Worm (Caenorhabditis elegans) whole organism, young adult: ENCODE results near the gene ech-3.

Experiments used
- B0261.1 ChIP-seq: sonication (generic microtip); optimal IDR thresholded peaks from 2 replicates; lab custom pipeline; 2016; ENCODE audit warnings: mild to moderate bottlenecking, missing genetic modification characterization, moderate library complexity, missing compliant biosample characterization
- D2030.7 ChIP-seq: fragments of 200-800 bp; sonication (Bioruptor generic); IDR thresholded peaks from 2 replicates; pipeline ENCODE4 v1.3.6; 2022; ENCODE audit warnings: missing genetic modification reagents, missing genetic modification characterization, missing compliant biosample characterization
- F22D6.2 ChIP-seq: sonication (generic microtip); optimal IDR thresholded peaks from 2 replicates; lab custom pipeline; 2016; ENCODE audit warnings: mild to moderate bottlenecking, missing genetic modification characterization, missing compliant biosample characterization
- F33H1.4 ChIP-seq: fragments of 200-800 bp; sonication (Bioruptor generic); IDR thresholded peaks from 2 replicates; pipeline ENCODE4 v1.3.6; 2022; ENCODE audit warnings: missing genetic modification reagents, missing genetic modification characterization, missing compliant biosample characterization
- F37B4.10 ChIP-seq: fragments of 200-800 bp; sonication (Bioruptor generic); IDR thresholded peaks from 2 replicates; pipeline ENCODE4 v1.3.6; 2022; ENCODE audit warnings: missing genetic modification characterization, missing compliant biosample characterization
- F55B11.4 ChIP-seq: sonication (generic microtip); optimal IDR thresholded peaks from 2 replicates; lab custom pipeline; 2016; ENCODE audit warnings: missing compliant biosample characterization, missing genetic modification characterization, borderline replicate concordance; ENCODE audit not compliant: insufficient read depth
- K11D2.4 ChIP-seq: fragments of 200-800 bp; sonication (Bioruptor generic); IDR thresholded peaks from 2 replicates; pipeline ENCODE4 v1.3.6; 2022; ENCODE audit warnings: missing genetic modification reagents, missing genetic modification characterization, missing compliant biosample characterization
- K12H6.12 ChIP-seq: fragments of 200-800 bp; sonication (Bioruptor generic); optimal IDR thresholded peaks from 2 replicates; lab custom pipeline; 2018; ENCODE audit warnings: mild to moderate bottlenecking, missing genetic modification characterization, missing compliant biosample characterization
- T26A5.8 ChIP-seq: sonication (generic microtip); optimal IDR thresholded peaks from 2 replicates; lab custom pipeline; 2016; ENCODE audit warnings: missing genetic modification characterization, missing compliant biosample characterization
- Y53G8AR.9 ChIP-seq: fragments of 200-800 bp; sonication (Bioruptor generic); conservative IDR thresholded peaks from 2 replicates; pipeline ENCODE4 v1.3.6; 2022; ENCODE audit warnings: missing genetic modification reagents, missing genetic modification characterization, missing compliant biosample characterization
- aptf-2 ChIP-seq: fragments of 200-800 bp; sonication (Bioruptor generic); conservative IDR thresholded peaks from 2 replicates; pipeline ENCODE4 v1.3.6; 2022; ENCODE audit warnings: missing genetic modification reagents, missing genetic modification characterization, missing compliant biosample characterization
- atf-7 ChIP-seq: sonication (generic microtip); optimal IDR thresholded peaks from 2 replicates; lab custom pipeline; 2017; ENCODE audit warnings: mild to moderate bottlenecking, missing genetic modification characterization, missing compliant biosample characterization
- attf-3 ChIP-seq: fragments of 200-800 bp; sonication (Bioruptor generic); conservative IDR thresholded peaks from 2 replicates; pipeline ENCODE4 v1.3.6; 2022; ENCODE audit warnings: missing genetic modification reagents, missing genetic modification characterization, missing compliant biosample characterization
- attf-6 ChIP-seq: fragments of 200-800 bp; sonication (Bioruptor generic); IDR thresholded peaks from 2 replicates; pipeline ENCODE4 v1.3.6; 2022; ENCODE audit warnings: missing genetic modification reagents, missing genetic modification characterization, missing compliant biosample characterization
- bed-1 ChIP-seq: fragments of 200-800 bp; sonication (Bioruptor generic); IDR thresholded peaks from 2 replicates; pipeline ENCODE4 v1.3.6; 2022; ENCODE audit warnings: missing genetic modification reagents, missing genetic modification characterization, missing compliant biosample characterization
- cebp-1 ChIP-seq, 2 experiments: fragments of 200-800 bp in 1 of 2; sonication (Bioruptor generic) in 1 of 2; sonication (generic microtip) in 1 of 2; IDR thresholded peaks in 1 of 2; optimal IDR thresholded peaks in 1 of 2; 2 replicates each; pipeline versions ENCODE4 v1.3.6 to Lab custom; 2017 to 2022; ENCODE audit warnings: missing compliant biosample characterization in 2 of 2, missing genetic modification characterization in 2 of 2, mild to moderate bottlenecking in 1 of 2, missing genetic modification reagents in 1 of 2, moderate library complexity in 1 of 2
- ceh-100 ChIP-seq: fragments of 200-800 bp; sonication (Bioruptor generic); IDR thresholded peaks from 2 replicates; pipeline ENCODE4 v1.3.6; 2022; ENCODE audit warnings: missing genetic modification reagents, missing genetic modification characterization, missing compliant biosample characterization
- ceh-58 ChIP-seq: fragments of 200-800 bp; sonication (Bioruptor generic); IDR thresholded peaks from 2 replicates; pipeline ENCODE4 v1.3.6; 2022; ENCODE audit warnings: missing genetic modification characterization, missing compliant biosample characterization
- ceh-79 ChIP-seq: sonication (generic microtip); optimal IDR thresholded peaks from 2 replicates; lab custom pipeline; 2017; ENCODE audit warnings: mild to moderate bottlenecking, missing genetic modification characterization, missing compliant biosample characterization
- ceh-91 ChIP-seq: fragments of 200-800 bp; sonication (Bioruptor generic); IDR thresholded peaks from 2 replicates; pipeline ENCODE4 v1.3.6; 2022; ENCODE audit warnings: missing genetic modification reagents, missing genetic modification characterization, missing compliant biosample characterization
- chd-7 ChIP-seq: sonication (generic microtip); optimal IDR thresholded peaks from 2 replicates; lab custom pipeline; 2016; ENCODE audit warnings: mild to moderate bottlenecking, missing genetic modification characterization, moderate library complexity, missing compliant biosample characterization
- dpff-1 ChIP-seq: sonication (generic microtip); optimal IDR thresholded peaks from 2 replicates; lab custom pipeline; 2017; ENCODE audit warnings: mild to moderate bottlenecking, missing genetic modification characterization, missing compliant biosample characterization
- egrh-3 ChIP-seq: fragments of 200-800 bp; sonication (Bioruptor generic); IDR thresholded peaks from 2 replicates; pipeline ENCODE4 v1.3.6; 2022; ENCODE audit warnings: missing genetic modification reagents, missing genetic modification characterization, missing compliant biosample characterization
- gei-17 ChIP-seq: fragments of 200-800 bp; sonication (Bioruptor generic); optimal IDR thresholded peaks from 2 replicates; lab custom pipeline; 2018; ENCODE audit warnings: mild to moderate bottlenecking, missing genetic modification characterization, missing compliant biosample characterization
- him-1 ChIP-seq: sonication (generic microtip); optimal IDR thresholded peaks from 2 replicates; lab custom pipeline; 2016; ENCODE audit warnings: missing genotype, missing genetic modification reagents, missing genetic modification characterization, missing compliant biosample characterization
- lin-26 ChIP-seq: fragments of 200-800 bp; sonication (Bioruptor generic); IDR thresholded peaks from 2 replicates; pipeline ENCODE4 v1.3.6; 2022; ENCODE audit warnings: missing genetic modification reagents, missing genetic modification characterization, missing compliant biosample characterization
- lin-40 ChIP-seq: sonication (generic microtip); optimal IDR thresholded peaks from 2 replicates; lab custom pipeline; 2016; ENCODE audit warnings: missing genetic modification characterization, mild to moderate bottlenecking, missing compliant biosample characterization, missing genotype, missing genetic modification reagents
- lin-54 ChIP-seq: fragments of 200-800 bp; sonication (Bioruptor generic); optimal IDR thresholded peaks from 2 replicates; lab custom pipeline; 2018; ENCODE audit warnings: mild to moderate bottlenecking, missing genetic modification characterization, missing compliant biosample characterization
- lsl-1 ChIP-seq: fragments of 200-800 bp; sonication (Bioruptor generic); optimal IDR thresholded peaks from 2 replicates; lab custom pipeline; 2018; ENCODE audit warnings: mild to moderate bottlenecking, missing genetic modification characterization, moderate library complexity, missing compliant biosample characterization
- mcd-1 ChIP-seq: fragments of 200-800 bp; sonication (Bioruptor generic); IDR thresholded peaks from 2 replicates; pipeline ENCODE4 v1.3.6; 2022; ENCODE audit warnings: missing genetic modification reagents, missing genetic modification characterization, missing compliant biosample characterization
- nfya-2 ChIP-seq: fragments of 200-800 bp; sonication (Bioruptor generic); IDR thresholded peaks from 2 replicates; pipeline ENCODE4 v1.3.6; 2022; ENCODE audit warnings: missing genetic modification reagents, missing genetic modification characterization, missing compliant biosample characterization
- nhr-120 ChIP-seq: fragments of 200-800 bp; sonication (Bioruptor generic); IDR thresholded peaks from 2 replicates; pipeline ENCODE4 v1.3.6; 2022; ENCODE audit warnings: missing genetic modification characterization, missing compliant biosample characterization
- nhr-179 ChIP-seq: sonication (generic microtip); optimal IDR thresholded peaks from 2 replicates; lab custom pipeline; 2016; ENCODE audit warnings: mild to moderate bottlenecking, missing genetic modification characterization, missing compliant biosample characterization
- pbrm-1 ChIP-seq: fragments of 200-800 bp; sonication (Bioruptor generic); IDR thresholded peaks from 2 replicates; pipeline ENCODE4 v1.3.6; 2022; ENCODE audit warnings: missing genetic modification reagents, missing genetic modification characterization, missing compliant biosample characterization
- rec-8 ChIP-seq, 2 experiments: sonication (generic microtip); optimal IDR thresholded peaks; 2 replicates each; lab custom pipeline; 2016; ENCODE audit warnings: mild to moderate bottlenecking in 2 of 2, missing genetic modification characterization in 2 of 2, missing genetic modification reagents in 2 of 2, missing genotype in 2 of 2, missing biosample characterization in 1 of 2, missing compliant biosample characterization in 1 of 2, moderate library complexity in 1 of 2
- rpc-1 ChIP-seq, 2 experiments: fragments of 150-350 bp in 1 of 2; sonication (generic microtip) in 1 of 2; optimal IDR thresholded peaks; 2 replicates each; lab custom pipeline; 2014 to 2018; ENCODE audit warnings: missing biosample characterization in 1 of 2, missing genetic modification characterization in 1 of 2, missing genetic modification reagents in 1 of 2, missing genotype in 1 of 2
- sdz-38 ChIP-seq: sonication (generic microtip); optimal IDR thresholded peaks from 2 replicates; lab custom pipeline; 2016; ENCODE audit warnings: missing genotype, missing genetic modification characterization, missing compliant biosample characterization
- sea-2 ChIP-seq: fragments of 200-800 bp; sonication (Bioruptor generic); IDR thresholded peaks from 2 replicates; pipeline ENCODE4 v1.3.6; 2022; ENCODE audit warnings: missing genetic modification characterization, missing compliant biosample characterization
- snpc-1.3 ChIP-seq: sonication (generic microtip); optimal IDR thresholded peaks from 2 replicates; lab custom pipeline; 2017; ENCODE audit warnings: missing genetic modification characterization, mild to moderate bottlenecking, missing compliant biosample characterization, antibody characterized with exemption, moderate library complexity, missing genotype, missing genetic modification reagents; ENCODE audit not compliant: insufficient read depth
- somi-1 ChIP-seq: fragments of 200-800 bp; sonication (Bioruptor generic); optimal IDR thresholded peaks from 2 replicates; lab custom pipeline; 2018; ENCODE audit warnings: mild to moderate bottlenecking, missing genetic modification characterization, missing compliant biosample characterization
- sptf-2 ChIP-seq: fragments of 200-800 bp; sonication (Bioruptor generic); optimal IDR thresholded peaks from 2 replicates; lab custom pipeline; 2018; ENCODE audit warnings: mild to moderate bottlenecking, missing genetic modification characterization, missing compliant biosample characterization
- tbp1 ChIP-seq: fragments of 200-800 bp; sonication (Bioruptor generic); optimal IDR thresholded peaks from 2 replicates; lab custom pipeline; 2018; ENCODE audit warnings: mild to moderate bottlenecking, missing genetic modification characterization, missing compliant biosample characterization
- tbx-9 ChIP-seq: sonication (generic microtip); optimal IDR thresholded peaks from 2 replicates; lab custom pipeline; 2016; ENCODE audit warnings: borderline replicate concordance, missing genetic modification characterization, inconsistent platforms, missing compliant biosample characterization
- ztf-26 ChIP-seq: sonication (generic microtip); optimal IDR thresholded peaks from 2 replicates; lab custom pipeline; 2017; ENCODE audit warnings: missing genetic modification characterization, missing compliant biosample characterization
- ztf-3 ChIP-seq: fragments of 200-800 bp; sonication (Bioruptor generic); optimal IDR thresholded peaks from 2 replicates; lab custom pipeline; 2018; ENCODE audit warnings: mild to moderate bottlenecking, missing genetic modification characterization, missing compliant biosample characterization

Gene ech-3

ce11 chrV:8024752-8025151, 2.7 kb downstream of the ech-3 start, which contains the start of gene F43H9.3:
Gene F43H9.3 (minus strand): TSS chrV:8024940.
- TF ChIP-seq lsl-1 (GFP tag; lab: Kevin White, UChicago) (peak; percentile 27), attf-6 (GFP tag; lab: Robert Waterston, UW) (no peak), snpc-1.3 (tag; lab: Kevin White, UChicago) (no peak), ceh-100 (GFP tag; lab: Robert Waterston, UW) (no peak), chd-7 (tag; lab: Kevin White, UChicago) (no peak), tbp1 (GFP tag; lab: Kevin White, UChicago) (no peak), F22D6.2 (tag; lab: Kevin White, UChicago) (no peak)

- TF ChIP-seq attf-6 (GFP tag; lab: Robert Waterston, UW) (no peak), nfya-2 (GFP tag; lab: Robert Waterston, UW) (no peak), ceh-100 (GFP tag; lab: Robert Waterston, UW) (no peak), F33H1.4 (GFP tag; lab: Robert Waterston, UW) (no peak), cebp-1 (GFP tag; IDR thresholded peaks at IDR 0.05; lab: Robert Waterston, UW) (no peak), cebp-1 (tag; optimal IDR thresholded peaks at IDR 0.05; lab: Kevin White, UChicago) (no peak), F37B4.10 (no peak), B0261.1 (tag; lab: Kevin White, UChicago) (no peak), sea-2 (GFP tag; lab: Robert Waterston, UW) (no peak), rec-8 (tag; optimal IDR thresholded peaks at IDR 0.05; lab: Kevin White, UChicago) (no peak), tbx-9 (tag; lab: Kevin White, UChicago) (no peak), T26A5.8 (no peak), dpff-1 (tag; lab: Kevin White, UChicago) (no peak), ceh-91 (GFP tag; lab: Robert Waterston, UW) (no peak), attf-3 (GFP tag; lab: Robert Waterston, UW) (no peak), egrh-3 (GFP tag; lab: Robert Waterston, UW) (no peak), sptf-2 (GFP tag; lab: Kevin White, UChicago) (no peak), tbp1 (GFP tag; lab: Kevin White, UChicago) (no peak), ceh-58 (GFP tag; lab: Robert Waterston, UW) (no peak)
Observed at ce11 chrV:8025259-8025658, 3.2 kb downstream of the ech-3 start.

- TF ChIP-seq gei-17 (GFP tag; lab: Kevin White, UChicago) (no peak), pbrm-1 (no peak), him-1 (no peak), K11D2.4 (GFP tag; lab: Robert Waterston, UW) (no peak), lin-54 (GFP tag; lab: Kevin White, UChicago) (no peak), atf-7 (tag; lab: Kevin White, UChicago) (no peak), nfya-2 (GFP tag; lab: Robert Waterston, UW) (no peak), bed-1 (GFP tag; lab: Robert Waterston, UW) (no peak), ztf-3 (GFP tag; lab: Kevin White, UChicago) (no peak), lin-26 (GFP tag; lab: Robert Waterston, UW) (peak; percentile 11; the same call in 1 of the 2 replicates), rpc-1 (optimal IDR thresholded peaks at IDR 0.05; lab: Kevin White, UChicago) (no peak), rpc-1 (tag; optimal IDR thresholded peaks at IDR 0.05; lab: Kevin White, UChicago) (no peak), D2030.7 (no peak), K12H6.12 (tag; lab: Kevin White, UChicago) (no peak), F55B11.4 (tag; lab: Kevin White, UChicago) (no peak), sdz-38 (tag; lab: Kevin White, UChicago) (no peak), Y53G8AR.9 (GFP tag; lab: Robert Waterston, UW) (no peak), lin-40 (tag; lab: Kevin White, UChicago) (peak; percentile 20), ceh-79 (tag; lab: Kevin White, UChicago) (no peak), mcd-1 (GFP tag; lab: Robert Waterston, UW) (no peak), ztf-26 (peak; percentile 9), aptf-2 (GFP tag; lab: Robert Waterston, UW) (no peak), nhr-179 (tag; lab: Kevin White, UChicago) (no peak), somi-1 (GFP tag; lab: Kevin White, UChicago) (peak; percentile 71), nhr-120 (GFP tag; lab: Robert Waterston, UW) (no peak)
Observed at ce11 chrV:8026343-8026742, 4.3 kb downstream of the ech-3 start, which contains the start of gene F43H9.4. Gene F43H9.4 (plus strand): TSS chrV:8026708.
